Worm (Caenorhabditis elegans) whole organism, L3 larva: Measurements from ENCODE around the gene F01F1.14.

Experiments used
- ZK546.5 ChIP-seq: sonication (generic microtip); optimal IDR thresholded peaks from 2 replicates; lab custom pipeline; 2017; ENCODE audit warnings: missing biosample characterization, missing genetic modification characterization
- ceh-82 ChIP-seq: fragments of 150-350 bp; optimal IDR thresholded peaks from 2 replicates; lab custom pipeline; 2014; ENCODE audit warnings: missing biosample characterization, missing genetic modification characterization
- egl-5 ChIP-seq: fragments of 150-350 bp; optimal IDR thresholded peaks from 2 replicates; lab custom pipeline; 2017; ENCODE audit warnings: missing biosample characterization, missing genetic modification reagents, missing genetic modification characterization, inconsistent platforms
- fkh-10 ChIP-seq: sonication (generic microtip); optimal IDR thresholded peaks from 2 replicates; lab custom pipeline; 2017; ENCODE audit warnings: missing biosample characterization, missing genetic modification reagents, missing genetic modification characterization
- mdl-1 ChIP-seq: fragments of 150-350 bp; optimal IDR thresholded peaks from 2 replicates; lab custom pipeline; 2014; ENCODE audit warnings: missing biosample characterization, missing genetic modification characterization
- nhr-12 ChIP-seq: fragments of 150-350 bp; optimal IDR thresholded peaks from 2 replicates; lab custom pipeline; 2014; ENCODE audit warnings: missing biosample characterization, missing genetic modification characterization
- nhr-23 ChIP-seq: fragments of 150-350 bp; optimal IDR thresholded peaks from 2 replicates; lab custom pipeline; 2014; ENCODE audit warnings: missing biosample characterization, missing genetic modification reagents, missing genetic modification characterization
- nhr-237 ChIP-seq: fragments of 150-350 bp; optimal IDR thresholded peaks from 2 replicates; lab custom pipeline; 2014; ENCODE audit warnings: missing biosample characterization, missing genetic modification characterization
- zag-1 ChIP-seq: fragments of 150-350 bp; optimal IDR thresholded peaks from 2 replicates; lab custom pipeline; 2014; ENCODE audit warnings: missing biosample characterization, missing genetic modification characterization

DNA sequence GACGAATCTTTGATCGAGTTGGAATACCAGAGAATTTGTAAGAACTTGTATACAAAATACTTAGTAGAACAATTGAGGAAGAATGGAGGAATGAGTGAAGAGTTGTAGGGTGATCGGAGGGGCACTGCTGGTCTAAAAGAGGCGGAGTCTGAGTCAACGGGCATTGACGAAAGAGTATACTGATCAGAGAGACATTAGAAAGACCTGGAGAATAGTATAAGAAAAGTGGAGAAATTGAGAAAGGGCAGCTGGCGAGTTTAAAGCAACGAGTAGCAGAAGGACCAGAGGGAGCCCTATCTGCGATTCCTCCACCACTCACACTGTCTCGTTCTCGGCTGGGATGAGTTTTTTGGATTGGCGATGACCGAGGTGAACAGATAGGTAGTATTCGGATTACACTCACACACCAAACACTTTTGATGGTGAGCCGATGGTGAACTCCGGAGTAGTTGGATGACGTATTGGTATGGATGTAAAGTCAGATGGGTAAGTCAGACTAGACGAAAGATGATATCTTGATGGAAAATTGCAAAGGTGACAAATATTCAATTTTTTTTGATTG, 48.8 kb upstream of the F01F1.14 start, which contains the start of gene EGAP1.5:
- TF ChIP-seq fkh-10 (GFP tag; lab: Kevin White, UChicago) (no peak), nhr-237 (no peak), ceh-82 (tag; lab: Kevin White, UChicago) (no peak), nhr-12 (tag; lab: Kevin White, UChicago) (no peak), nhr-23 (tag; lab: Kevin White, UChicago) (no peak), ZK546.5 (tag; lab: Kevin White, UChicago) (no peak), mdl-1 (no peak), egl-5 (tag; lab: Kevin White, UChicago) (no peak), zag-1 (tag; lab: Kevin White, UChicago) (no peak)
